Worm (Caenorhabditis elegans) whole organism, young adult: Measurements from ENCODE around the gene C01G10.17.

Source experiments
- unc-130 ChIP-seq: sonication (generic microtip); optimal IDR thresholded peaks from 2 replicates; lab custom pipeline; 2016; ENCODE audit warnings: missing genetic modification reagents, missing genetic modification characterization, missing compliant biosample characterization
- unc-62 ChIP-seq: fragments of 150-350 bp; optimal IDR thresholded peaks from 2 replicates; lab custom pipeline; 2014; ENCODE audit warnings: missing biosample characterization, missing genetic modification reagents, missing genetic modification characterization

- TF ChIP-seq unc-130 (no peak), unc-62 (GFP tag; lab: Kevin White, UChicago) (no peak)
These were observed 23.4 kb downstream of the C01G10.17 start, which contains the start of gene T01G5.6 for ce11 chrV:15113992-15114391.
